Worm (Caenorhabditis elegans): ENCODE results near the gene R08C7.8.

Gene R08C7.8

ce11 chrIV:4445711-4446290 lies 11.5 kb upstream of the R08C7.8 start, which contains the start of the genes wapl-1 and htz-1 (continued):
- no peak for TF ChIP-seq unc-98 (GFP tag; IDR thresholded peaks at IDR 0.05)
- peak; percentile 98 for TF ChIP-seq unc-86 (tag; optimal IDR thresholded peaks at IDR 0.05)
- peak; percentile 73 for TF ChIP-seq elt-2 (tag; optimal IDR thresholded peaks at IDR 0.05)
- peak; percentile 96 for TF ChIP-seq nhr-20 (tag; optimal IDR thresholded peaks at IDR 0.05)
- no peak for TF ChIP-seq pag-3 (tag; optimal IDR thresholded peaks at IDR 0.05; ENCODE audit: borderline replicate concordance, insufficient read depth)
- TF ChIP-seq zip-4 (GFP tag; optimal IDR thresholded peaks at IDR 0.05): peak; percentile 84
- TF ChIP-seq lin-14 (GFP tag; optimal IDR thresholded peaks at IDR 0.05): peak; percentile 97
- peak; percentile 92 for TF ChIP-seq fos-1 (tag; optimal IDR thresholded peaks at IDR 0.05)
- TF ChIP-seq unc-30 (tag; optimal IDR thresholded peaks at IDR 0.05): no peak
- peak; percentile 96 to 98 for TF ChIP-seq lin-35 (GFP tag; optimal IDR thresholded peaks at IDR 0.05)
- TF ChIP-seq irx-1 (tag; optimal IDR thresholded peaks at IDR 0.05): peak; percentile 91
- TF ChIP-seq alr-1 (tag; optimal IDR thresholded peaks at IDR 0.05; ENCODE audit: borderline replicate concordance): no peak
- peak; percentile 97 for TF ChIP-seq isw-1 (GFP tag; IDR thresholded peaks at IDR 0.05)
- TF ChIP-seq ceh-90 (tag; optimal IDR thresholded peaks at IDR 0.05): peak; percentile 13
- TF ChIP-seq hpl-2 (GFP tag; optimal IDR thresholded peaks at IDR 0.05): peak; percentile 87
- TF ChIP-seq egl-27 (tag; optimal IDR thresholded peaks at IDR 0.05): peak; percentile 51 to 54
- TF ChIP-seq tlp-1 (tag; optimal IDR thresholded peaks at IDR 0.05): no peak
- peak; percentile 91 for TF ChIP-seq ztf-4 (tag; optimal IDR thresholded peaks at IDR 0.05)
- peak; percentile 97 for TF ChIP-seq mep-1 (tag; optimal IDR thresholded peaks at IDR 0.05)
- peak; percentile 89 for TF ChIP-seq sox-4 (tag; optimal IDR thresholded peaks at IDR 0.05)
- TF ChIP-seq nhr-19 (GFP tag; conservative IDR thresholded peaks at IDR 0.05): peak; percentile 97
- TF ChIP-seq lir-3 (tag; optimal IDR thresholded peaks at IDR 0.05; ENCODE audit: poor library complexity): peak; percentile 84
- TF ChIP-seq xbp-1 (tag; optimal IDR thresholded peaks at IDR 0.05): peak; percentile 98
- TF ChIP-seq sup-37 (GFP tag; optimal IDR thresholded peaks at IDR 0.05): peak; percentile 81
- TF ChIP-seq efl-3 (GFP tag; optimal IDR thresholded peaks at IDR 0.05): peak; percentile 44
- TF ChIP-seq fkh-10 (GFP tag; optimal IDR thresholded peaks at IDR 0.05): peak; percentile 92
- no peak for TF ChIP-seq ces-1 (GFP tag; optimal IDR thresholded peaks at IDR 0.05)
- peak; percentile 94 for TF ChIP-seq grh-1 (GFP tag; IDR thresholded peaks at IDR 0.05)
- no peak for TF ChIP-seq nhr-28 (tag; optimal IDR thresholded peaks at IDR 0.05)
- peak in 1 of 2 experiments; percentile 94 for TF ChIP-seq mdl-1 (tag; optimal IDR thresholded peaks at IDR 0.05)
- peak; percentile 96 for TF ChIP-seq efl-1 (optimal IDR thresholded peaks at IDR 0.05)
- TF ChIP-seq efl-1 (GFP tag; optimal IDR thresholded peaks at IDR 0.05 in 1 of 2): peak; percentile 92 to 99
- TF ChIP-seq C04F5.9 (tag; optimal IDR thresholded peaks at IDR 0.05): peak; percentile 89
- peak; percentile 88 for TF ChIP-seq vab-15 (tag; optimal IDR thresholded peaks at IDR 0.05)
- TF ChIP-seq hlh-4 (tag; optimal IDR thresholded peaks at IDR 0.05): no peak
- peak; percentile 84 for TF ChIP-seq lin-39 (tag; optimal IDR thresholded peaks at IDR 0.05)
- no peak for TF ChIP-seq ceh-63 (GFP tag; optimal IDR thresholded peaks at IDR 0.05)
- peak; percentile 97 for TF ChIP-seq C16A3.4 (tag; optimal IDR thresholded peaks at IDR 0.05)

- TF ChIP-seq lsy-2 (tag; optimal IDR thresholded peaks at IDR 0.05) (no peak), pag-3 (tag; optimal IDR thresholded peaks at IDR 0.05; ENCODE audit: borderline replicate concordance, insufficient read depth) (no peak), lin-35 (GFP tag; optimal IDR thresholded peaks at IDR 0.05) (no peak)
Measured at ce11 chrIV:4441077-4441476, 6.7 kb upstream of the R08C7.8 start, which contains the start of gene fbxb-75. Gene fbxb-75 (minus strand): TSS chrIV:4441177.

- TF ChIP-seq tbx-2 (tag; optimal IDR thresholded peaks at IDR 0.05) (no peak), F16B12.6 (tag; optimal IDR thresholded peaks at IDR 0.05) (no peak), nhr-12 (tag; optimal IDR thresholded peaks at IDR 0.05) (no peak), nhr-20 (tag; optimal IDR thresholded peaks at IDR 0.05) (no peak), hpl-2 (GFP tag; optimal IDR thresholded peaks at IDR 0.05) (no peak), nhr-71 (tag; optimal IDR thresholded peaks at IDR 0.05) (no peak), lin-15B (tag; optimal IDR thresholded peaks at IDR 0.05) (no peak), sox-4 (tag; optimal IDR thresholded peaks at IDR 0.05) (no peak), sup-37 (GFP tag; optimal IDR thresholded peaks at IDR 0.05) (no peak), zag-1 (tag; optimal IDR thresholded peaks at IDR 0.05) (no peak), ama-1 (optimal IDR thresholded peaks at IDR 0.05) (no peak), nhr-85 (tag) (no peak), ceh-8 (GFP tag; optimal IDR thresholded peaks at IDR 0.05) (no peak), Y116A8C.19 (tag; optimal IDR thresholded peaks at IDR 0.05; ENCODE audit: borderline replicate concordance) (no peak), nhr-11 (tag; optimal IDR thresholded peaks at IDR 0.05) (no peak), unc-98 (GFP tag; IDR thresholded peaks at IDR 0.05) (no peak), nhr-237 (tag; optimal IDR thresholded peaks at IDR 0.05) (no peak)
Measured at ce11 chrIV:4439190-4439589, 4.8 kb upstream of the R08C7.8 start, which contains the start of gene fbxb-74. Gene fbxb-74 (minus strand): TSS chrIV:4439290.

All from whole organism, L1 larva.